Fruit fly (Drosophila melanogaster) whole organism, adult: ENCODE data around the gene Sytbeta.

ENCODE experiments used
- CG12768 ChIP-seq: fragments of 200-800 bp; sonication (Bioruptor generic); optimal IDR thresholded peaks from 2 replicates; lab custom pipeline; 2017; ENCODE audit warnings: missing biosample characterization, missing genetic modification characterization, mild to moderate bottlenecking, moderate library complexity, missing genetic modification reagents
- CG5204 ChIP-seq: fragments of 200-800 bp; sonication (Bioruptor generic); optimal IDR thresholded peaks from 2 replicates; lab custom pipeline; 2016; ENCODE audit warnings: missing biosample characterization, missing genetic modification characterization
- Hr96 ChIP-seq: fragments of 200-800 bp; sonication (Bioruptor generic); optimal IDR thresholded peaks from 2 replicates; lab custom pipeline; 2016; ENCODE audit warnings: missing biosample characterization, missing genetic modification characterization
- Mnt ChIP-seq: fragments of 200-800 bp; sonication (Bioruptor generic); optimal IDR thresholded peaks from 2 replicates; lab custom pipeline; 2016; ENCODE audit warnings: missing biosample characterization, mild to moderate bottlenecking, missing genetic modification characterization
- bab1 ChIP-seq: fragments of 200-800 bp; sonication (Bioruptor generic); optimal IDR thresholded peaks from 3 replicates; lab custom pipeline; 2019; ENCODE audit warnings: missing biosample characterization, mild to moderate bottlenecking, missing genetic modification characterization, moderate library complexity
- cic ChIP-seq: fragments of 200-800 bp; sonication (Bioruptor generic); optimal IDR thresholded peaks from 2 replicates; lab custom pipeline; 2017; ENCODE audit warnings: missing biosample characterization, mild to moderate bottlenecking, missing genetic modification characterization, moderate library complexity
- cnc ChIP-seq, 2 experiments: fragments of >200 bp; optimal IDR thresholded peaks; 2 replicates each; lab custom pipeline; 2017
- pad ChIP-seq: fragments of 200-800 bp; sonication (Bioruptor generic); optimal IDR thresholded peaks from 3 replicates; lab custom pipeline; 2017; ENCODE audit warnings: missing biosample characterization, missing genetic modification characterization, mild to moderate bottlenecking, moderate library complexity, missing genetic modification reagents

DNA sequence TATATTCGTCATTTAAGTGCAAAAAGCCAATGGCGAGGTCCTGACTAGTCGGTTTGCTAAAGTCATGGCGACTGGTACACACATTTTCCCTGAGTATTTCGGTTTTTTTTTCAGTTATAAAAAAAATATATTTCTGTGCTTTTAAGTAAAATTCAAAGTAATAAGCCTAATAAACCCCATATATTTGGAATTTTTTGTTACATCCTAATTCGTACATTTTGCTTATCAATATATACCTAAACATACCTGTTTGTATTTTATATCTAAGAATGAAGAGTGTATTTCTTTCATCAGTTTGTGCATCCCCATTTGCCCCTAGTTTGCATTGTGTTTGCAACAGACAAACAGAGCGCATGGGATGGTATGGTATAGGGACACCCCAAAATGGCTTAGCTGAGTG lies 29.2 kb downstream of the Sytbeta start:
- TF ChIP-seq CG5204 (GFP tag; lab: Kevin White, UChicago) (no peak), pad (GFP tag; lab: Kevin White, UChicago) (no peak), Mnt (no peak), cic (GFP tag; lab: Kevin White, UChicago) (no peak), cnc (optimal IDR thresholded peaks at IDR 0.05; lab: Kevin White, UChicago) (no peak), CG12768 (no peak), Hr96 (no peak), bab1 (GFP tag; lab: Kevin White, UChicago) (no peak)
